Worm (Caenorhabditis elegans): ENCODE results near the gene sds-22.

Gene sds-22

ce11 chrII:7893648-7894047 lies 35.4 kb downstream of the sds-22 start:
- TF ChIP-seq hlh-30 (tag; optimal IDR thresholded peaks at IDR 0.05; ENCODE audit: insufficient read depth) (no peak), ceh-34 (tag; optimal IDR thresholded peaks at IDR 0.05) (peak; percentile 69)

- no peak for TF ChIP-seq sox-4 (tag; optimal IDR thresholded peaks at IDR 0.05)
- no peak for TF ChIP-seq pag-3 (tag; optimal IDR thresholded peaks at IDR 0.05; ENCODE audit: borderline replicate concordance)
- no peak for TF ChIP-seq pax-1 (tag; optimal IDR thresholded peaks at IDR 0.05)
- peak; percentile 54 for TF ChIP-seq unc-55 (GFP tag; optimal IDR thresholded peaks at IDR 0.05)
Measured at ce11 chrII:7895190-7895589, 37.0 kb downstream of the sds-22 start.

ce11 chrII:7900190-7900672 lies 42.0 kb downstream of the sds-22 start, which contains the start of gene rev-1:
rev-1 (plus strand) TSS chrII:7900622.
- TF ChIP-seq hlh-15 (tag; optimal IDR thresholded peaks at IDR 0.05) = no peak
- TF ChIP-seq pag-3 (tag; optimal IDR thresholded peaks at IDR 0.05; ENCODE audit: borderline replicate concordance) = no peak
- no peak for TF ChIP-seq nhr-11 (tag; optimal IDR thresholded peaks at IDR 0.05)
- TF ChIP-seq unc-42 (tag; optimal IDR thresholded peaks at IDR 0.05) = peak; percentile 40

- no peak for TF ChIP-seq ceh-14 (tag; optimal IDR thresholded peaks at IDR 0.05)
- no peak for TF ChIP-seq sox-2 (GFP tag; IDR thresholded peaks at IDR 0.05)
- no peak for TF ChIP-seq ceh-30 (tag; optimal IDR thresholded peaks at IDR 0.05)
- TF ChIP-seq K09A11.1 (tag; optimal IDR thresholded peaks at IDR 0.05; ENCODE audit: insufficient read depth) = no peak
- TF ChIP-seq ceh-22 (tag; optimal IDR thresholded peaks at IDR 0.05) = no peak
Measured at ce11 chrII:7900762-7901161, 42.6 kb downstream of the sds-22 start.

- TF ChIP-seq K02D7.2 (tag; optimal IDR thresholded peaks at IDR 0.05) (no peak), unc-42 (tag; optimal IDR thresholded peaks at IDR 0.05) (no peak), pat-9 (tag; optimal IDR thresholded peaks at IDR 0.05) (no peak), pros-1 (tag; optimal IDR thresholded peaks at IDR 0.05) (no peak), nfya-1 (tag; optimal IDR thresholded peaks at IDR 0.05) (no peak)
Measured at ce11 chrII:7901990-7902389, 43.8 kb downstream of the sds-22 start.

ce11 chrII:7907539-7907997 lies 49.4 kb downstream of the sds-22 start, which contains the start of gene best-23:
best-23 (minus strand) TSS chrII:7907589.
- no peak for TF ChIP-seq tbx-7 (tag; optimal IDR thresholded peaks at IDR 0.05)
- TF ChIP-seq elt-4 (tag; optimal IDR thresholded peaks at IDR 0.05) = no peak
- TF ChIP-seq odd-2 (tag; optimal IDR thresholded peaks at IDR 0.05) = no peak
- no peak for TF ChIP-seq hlh-30 (tag; optimal IDR thresholded peaks at IDR 0.05; ENCODE audit: insufficient read depth)
- no peak for TF ChIP-seq K02D7.2 (tag; optimal IDR thresholded peaks at IDR 0.05)
- no peak for TF ChIP-seq fkh-6 (tag; optimal IDR thresholded peaks at IDR 0.05)
- no peak for TF ChIP-seq ztf-16 (tag; optimal IDR thresholded peaks at IDR 0.05)
- no peak for TF ChIP-seq ama-1 (optimal IDR thresholded peaks at IDR 0.05)
- TF ChIP-seq unc-42 (tag; optimal IDR thresholded peaks at IDR 0.05) = no peak

Data from whole organism, late embryonic.